Fruit fly (Drosophila melanogaster): ENCODE measurements around the gene osa.
A peak's percentile ranks its signal among the peaks of the same experiment; 100 is the strongest.

osa gene

DNA sequence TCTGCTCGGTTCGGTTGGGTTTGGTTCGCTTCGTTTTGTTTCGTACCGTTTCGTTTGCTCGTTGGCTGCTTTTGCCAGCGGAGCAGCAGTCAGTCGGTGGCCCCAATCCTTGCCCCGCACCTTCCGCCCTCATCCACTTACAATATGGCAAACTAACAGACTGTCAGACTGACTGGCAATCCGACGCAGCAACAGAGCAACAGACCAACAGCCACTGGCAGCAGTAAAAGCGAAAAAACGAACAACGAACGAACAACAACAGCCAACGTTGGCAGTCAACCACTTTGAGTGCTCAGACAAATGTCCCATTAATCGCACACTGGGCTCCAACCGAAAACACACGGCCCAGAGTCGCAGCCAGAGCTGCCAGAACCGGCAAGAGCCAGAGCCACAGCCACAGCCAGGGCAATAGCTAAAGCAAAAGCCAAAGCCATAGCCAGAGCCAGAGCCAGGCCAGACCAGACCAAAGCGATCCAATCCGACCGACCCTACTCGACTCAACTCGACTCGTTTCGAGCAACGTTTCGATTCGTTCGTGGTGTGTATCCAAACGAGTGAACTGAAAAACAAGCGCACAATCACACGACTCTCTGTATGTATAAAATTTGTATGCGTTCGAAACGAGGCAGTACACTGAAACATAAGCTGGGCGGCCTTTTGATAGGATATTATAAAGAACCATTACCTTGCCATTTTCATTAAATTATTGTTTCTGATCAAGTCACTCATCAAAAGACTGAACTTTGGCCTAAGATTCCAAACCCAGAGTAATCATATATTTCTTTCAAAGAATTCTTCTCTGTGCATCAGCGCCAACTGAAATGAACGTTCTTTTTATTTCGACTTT, 14.2 kb downstream of the osa start:
- peak; percentile 97 for TF ChIP-seq CG7045 (GFP tag; optimal IDR thresholded peaks at IDR 0.05)
- TF ChIP-seq tj (GFP tag; optimal IDR thresholded peaks at IDR 0.05): peak; percentile 90
- TF ChIP-seq CG11617 (GFP tag; optimal IDR thresholded peaks at IDR 0.05): peak; percentile 98
- peak; percentile 46 for TF ChIP-seq cic (GFP tag; optimal IDR thresholded peaks at IDR 0.05)
- peak; percentile 94 for TF ChIP-seq CG1620 (GFP tag; optimal IDR thresholded peaks at IDR 0.05)
- TF ChIP-seq toe (GFP tag; optimal IDR thresholded peaks at IDR 0.05): peak; percentile 94
- peak; percentile 96 for TF ChIP-seq CG33017 (tag; optimal IDR thresholded peaks at IDR 0.05)
- peak; percentile 97 for TF ChIP-seq CG5204 (GFP tag; optimal IDR thresholded peaks at IDR 0.05)
- TF ChIP-seq pad (GFP tag; optimal IDR thresholded peaks at IDR 0.05): peak; percentile 77
- peak; percentile 95 for TF ChIP-seq CG12768 (GFP tag; optimal IDR thresholded peaks at IDR 0.05)
- TF ChIP-seq cnc (optimal IDR thresholded peaks at IDR 0.05): no peak
- TF ChIP-seq kay (GFP tag; ENCODE audit: borderline replicate concordance): peak; percentile 97
- peak; percentile 88 for TF ChIP-seq Clk (GFP tag; optimal IDR thresholded peaks at IDR 0.05)
- peak; percentile 92 for TF ChIP-seq Crg-1 (GFP tag; optimal IDR thresholded peaks at IDR 0.05)
- peak; percentile 82 for TF ChIP-seq ovo (GFP tag; optimal IDR thresholded peaks at IDR 0.05)
- TF ChIP-seq CG7101 (tag; optimal IDR thresholded peaks at IDR 0.05): peak; percentile 97
- peak; percentile 95 for TF ChIP-seq CG14711 (tag; optimal IDR thresholded peaks at IDR 0.05)
- TF ChIP-seq bab1 (GFP tag; optimal IDR thresholded peaks at IDR 0.05): peak; percentile 97
- peak; percentile 89 for TF ChIP-seq Mnt (GFP tag; optimal IDR thresholded peaks at IDR 0.05)
- peak; percentile 97 for TF ChIP-seq Hr96 (GFP tag; optimal IDR thresholded peaks at IDR 0.05)

DNA sequence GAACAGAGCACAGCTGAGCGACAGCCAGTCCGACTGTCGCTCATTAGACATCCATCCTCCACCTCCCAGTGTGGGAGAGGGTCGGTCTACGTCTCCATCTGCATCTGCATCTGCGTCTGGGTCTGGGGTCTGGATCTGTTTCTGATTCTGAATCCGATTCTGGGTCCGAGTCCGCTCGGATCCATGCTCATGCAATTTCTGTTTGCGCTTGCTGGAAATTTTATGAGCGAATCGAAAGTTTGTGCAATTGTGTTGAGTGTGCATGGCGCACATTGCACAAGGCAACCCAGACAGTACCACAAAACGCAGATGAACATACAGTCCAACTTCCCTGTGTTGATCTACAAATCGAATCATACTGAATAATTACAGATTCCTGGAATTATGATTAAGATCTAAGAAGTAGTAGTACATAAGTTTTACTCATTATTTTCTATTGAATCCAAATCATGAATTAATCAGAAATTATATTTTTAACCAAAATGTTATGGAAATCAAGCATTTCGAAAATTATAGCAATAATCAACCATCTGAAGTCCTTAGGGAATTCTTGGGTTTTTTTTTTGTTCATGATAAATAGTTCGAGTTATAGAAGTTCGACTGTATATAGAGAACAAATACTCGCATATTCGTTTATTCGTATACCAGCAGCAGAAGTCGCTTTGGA, 15.0 kb downstream of the osa start:
- TF ChIP-seq Clk (GFP tag; optimal IDR thresholded peaks at IDR 0.05) (peak; percentile 42), bab1 (GFP tag; optimal IDR thresholded peaks at IDR 0.05) (peak; percentile 88), kay (GFP tag; ENCODE audit: borderline replicate concordance) (peak; percentile 81), Mnt (GFP tag; optimal IDR thresholded peaks at IDR 0.05) (no peak), CG1620 (GFP tag; optimal IDR thresholded peaks at IDR 0.05) (peak; percentile 58), cic (GFP tag; optimal IDR thresholded peaks at IDR 0.05) (no peak), CG33017 (tag; optimal IDR thresholded peaks at IDR 0.05) (peak; percentile 89), Hr96 (GFP tag; optimal IDR thresholded peaks at IDR 0.05) (peak; percentile 77), CG14711 (tag; optimal IDR thresholded peaks at IDR 0.05) (peak; percentile 91), tj (GFP tag; optimal IDR thresholded peaks at IDR 0.05) (peak; percentile 68), pad (GFP tag; optimal IDR thresholded peaks at IDR 0.05) (peak; percentile 66), cnc (optimal IDR thresholded peaks at IDR 0.05) (no peak), toe (GFP tag; optimal IDR thresholded peaks at IDR 0.05) (peak; percentile 73), Crg-1 (GFP tag; optimal IDR thresholded peaks at IDR 0.05) (peak; percentile 70), CG12768 (GFP tag; optimal IDR thresholded peaks at IDR 0.05) (peak; percentile 75), ovo (GFP tag; optimal IDR thresholded peaks at IDR 0.05) (peak; percentile 19), CG11617 (GFP tag; optimal IDR thresholded peaks at IDR 0.05) (peak; percentile 84), CG5204 (GFP tag; optimal IDR thresholded peaks at IDR 0.05) (peak; percentile 88), CG7045 (GFP tag; optimal IDR thresholded peaks at IDR 0.05) (peak; percentile 91), CG7101 (tag; optimal IDR thresholded peaks at IDR 0.05) (peak; percentile 89)

DNA sequence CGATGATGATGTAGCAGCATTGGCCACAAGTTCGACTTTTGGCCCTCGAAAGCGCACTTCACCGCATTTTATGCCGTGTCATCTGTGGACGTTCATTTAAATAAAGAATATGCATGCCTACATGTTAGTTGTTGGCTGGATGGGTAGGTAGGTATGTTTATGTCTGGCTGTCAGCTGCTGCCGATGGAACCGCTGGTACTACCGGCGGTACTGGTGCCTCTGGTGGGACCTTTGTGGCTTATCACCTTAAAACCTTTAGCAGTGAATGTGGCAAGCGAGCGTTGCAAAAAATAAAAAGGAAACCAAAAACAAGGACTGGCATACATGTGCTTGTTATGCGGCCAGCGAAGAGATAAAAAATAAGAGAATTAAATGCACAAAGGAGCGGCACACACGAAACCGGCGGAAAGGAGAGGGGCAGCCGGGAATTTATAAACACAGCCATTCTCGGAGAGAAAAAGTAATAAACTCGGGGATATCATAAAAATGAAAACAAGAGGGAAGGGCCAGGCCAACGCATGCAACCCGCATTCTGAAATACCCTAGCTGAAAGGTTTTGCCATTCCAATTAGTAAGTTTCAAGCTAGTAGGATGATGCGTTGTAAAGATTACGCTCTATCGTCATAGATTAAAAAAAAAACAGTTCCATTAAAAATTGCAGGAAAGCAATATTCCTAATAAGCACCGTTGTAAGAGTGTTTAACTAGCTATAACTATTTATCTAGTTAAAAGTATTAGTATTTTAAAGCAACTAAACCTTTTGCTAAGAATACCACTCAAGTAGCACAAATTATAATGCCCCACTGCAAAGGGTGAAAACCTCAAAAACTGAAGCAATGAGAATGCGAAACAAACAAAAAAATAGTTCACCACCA, 15.9 kb downstream of the osa start:
- TF ChIP-seq CG7045 (GFP tag; optimal IDR thresholded peaks at IDR 0.05): no peak
- no peak for TF ChIP-seq bab1 (GFP tag; optimal IDR thresholded peaks at IDR 0.05)
- no peak for TF ChIP-seq CG12768 (GFP tag; optimal IDR thresholded peaks at IDR 0.05)
- TF ChIP-seq cnc (optimal IDR thresholded peaks at IDR 0.05): no peak
- no peak for TF ChIP-seq CG5204 (GFP tag; optimal IDR thresholded peaks at IDR 0.05)
- TF ChIP-seq pad (GFP tag; optimal IDR thresholded peaks at IDR 0.05): no peak
- no peak for TF ChIP-seq Clk (GFP tag; optimal IDR thresholded peaks at IDR 0.05)
- TF ChIP-seq CG33017 (tag; optimal IDR thresholded peaks at IDR 0.05): peak; percentile 36
- no peak for TF ChIP-seq CG11617 (GFP tag; optimal IDR thresholded peaks at IDR 0.05)
- no peak for TF ChIP-seq tj (GFP tag; optimal IDR thresholded peaks at IDR 0.05)
- no peak for TF ChIP-seq kay (GFP tag; ENCODE audit: borderline replicate concordance)
- TF ChIP-seq cic (GFP tag; optimal IDR thresholded peaks at IDR 0.05): no peak
- no peak for TF ChIP-seq Mnt (GFP tag; optimal IDR thresholded peaks at IDR 0.05)
- peak; percentile 0 for TF ChIP-seq CG7101 (tag; optimal IDR thresholded peaks at IDR 0.05)
- no peak for TF ChIP-seq ovo (GFP tag; optimal IDR thresholded peaks at IDR 0.05)
- no peak for TF ChIP-seq Crg-1 (GFP tag; optimal IDR thresholded peaks at IDR 0.05)
- TF ChIP-seq CG14711 (tag; optimal IDR thresholded peaks at IDR 0.05): no peak
- no peak for TF ChIP-seq Hr96 (GFP tag; optimal IDR thresholded peaks at IDR 0.05)
- no peak for TF ChIP-seq CG1620 (GFP tag; optimal IDR thresholded peaks at IDR 0.05)
- peak; percentile 28 for TF ChIP-seq toe (GFP tag; optimal IDR thresholded peaks at IDR 0.05)

dm6 chr3R:17701131-17701593, 17.0 kb downstream of the osa start:
- TF ChIP-seq Clk (GFP tag; optimal IDR thresholded peaks at IDR 0.05) (no peak), Mnt (GFP tag; optimal IDR thresholded peaks at IDR 0.05) (peak; percentile 85), CG12768 (GFP tag; optimal IDR thresholded peaks at IDR 0.05) (peak; percentile 81), CG1620 (GFP tag; optimal IDR thresholded peaks at IDR 0.05) (peak; percentile 10), CG33017 (tag; optimal IDR thresholded peaks at IDR 0.05) (peak; percentile 36), cic (GFP tag; optimal IDR thresholded peaks at IDR 0.05) (peak; percentile 91), Hr96 (GFP tag; optimal IDR thresholded peaks at IDR 0.05) (peak; percentile 52), CG7045 (GFP tag; optimal IDR thresholded peaks at IDR 0.05) (no peak), Crg-1 (GFP tag; optimal IDR thresholded peaks at IDR 0.05) (no peak), CG14711 (tag; optimal IDR thresholded peaks at IDR 0.05) (no peak), CG5204 (GFP tag; optimal IDR thresholded peaks at IDR 0.05) (no peak), ovo (GFP tag; optimal IDR thresholded peaks at IDR 0.05) (peak; percentile 75), pad (GFP tag; optimal IDR thresholded peaks at IDR 0.05) (peak; percentile 48), bab1 (GFP tag; optimal IDR thresholded peaks at IDR 0.05) (peak; percentile 38), CG7101 (tag; optimal IDR thresholded peaks at IDR 0.05) (peak; percentile 13), CG11617 (GFP tag; optimal IDR thresholded peaks at IDR 0.05) (no peak), cnc (optimal IDR thresholded peaks at IDR 0.05) (no peak), tj (GFP tag; optimal IDR thresholded peaks at IDR 0.05) (peak; percentile 95), toe (GFP tag; optimal IDR thresholded peaks at IDR 0.05) (peak; percentile 19), kay (GFP tag; ENCODE audit: borderline replicate concordance) (no peak)

Data from whole organism, adult.